Worm (Caenorhabditis elegans): ENCODE results near the gene C15C8.4.
A peak's percentile ranks its signal among the peaks of the same experiment; 100 is the strongest.

DNA sequence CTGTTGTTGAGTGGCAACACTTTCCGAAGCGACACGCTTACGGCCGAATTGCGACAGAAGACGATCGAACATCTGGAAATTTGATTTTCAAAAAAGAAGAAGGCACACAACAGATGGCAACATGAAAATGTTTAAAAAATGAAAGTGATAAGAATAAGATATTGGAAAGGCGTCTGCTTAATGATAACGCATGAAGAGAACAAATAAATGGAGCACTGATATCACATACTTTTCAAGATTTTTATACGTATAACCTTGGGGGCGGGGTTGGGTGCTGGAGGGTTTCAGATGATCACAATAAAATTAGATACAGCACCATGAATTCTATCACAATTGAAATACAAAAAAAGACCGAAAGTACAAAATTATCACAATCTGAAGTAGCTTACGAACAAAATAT is 2.3 kb downstream of the C15C8.4 start, which contains the start of gene C15C8.7:
- TF ChIP-seq pqm-1 (tag; optimal IDR thresholded peaks at IDR 0.05): peak; percentile 42
- TF ChIP-seq fos-1 (tag; optimal IDR thresholded peaks at IDR 0.05): no peak
- TF ChIP-seq skn-1 (tag; optimal IDR thresholded peaks at IDR 0.05): no peak
- no peak for TF ChIP-seq ama-1 (optimal IDR thresholded peaks at IDR 0.05)
- no peak for TF ChIP-seq R02D3.7 (tag; optimal IDR thresholded peaks at IDR 0.05)
- no peak for TF ChIP-seq nhr-12 (tag; optimal IDR thresholded peaks at IDR 0.05)
- no peak for TF ChIP-seq ceh-82 (tag; optimal IDR thresholded peaks at IDR 0.05)
- TF ChIP-seq unc-62 (GFP tag; optimal IDR thresholded peaks at IDR 0.05): no peak
- no peak for TF ChIP-seq aly-2 (tag; optimal IDR thresholded peaks at IDR 0.05)
- no peak for TF ChIP-seq snpc-4 (tag; optimal IDR thresholded peaks at IDR 0.05)
- TF ChIP-seq daf-12 (tag; optimal IDR thresholded peaks at IDR 0.05): no peak

Data from whole organism, L3 larva.